Fruit fly (Drosophila melanogaster) whole organism, adult: ENCODE data around the gene CG1789.

Experiments
- CG11617 ChIP-seq: fragments of 200-800 bp; sonication (Bioruptor generic); optimal IDR thresholded peaks from 2 replicates; lab custom pipeline; 2017; ENCODE audit warnings: mild to moderate bottlenecking, missing biosample characterization, missing genetic modification reagents, missing genetic modification characterization
- CG12768 ChIP-seq: fragments of 200-800 bp; sonication (Bioruptor generic); optimal IDR thresholded peaks from 2 replicates; lab custom pipeline; 2017; ENCODE audit warnings: missing biosample characterization, missing genetic modification characterization, mild to moderate bottlenecking, moderate library complexity, missing genetic modification reagents
- CG14711 ChIP-seq: fragments of 200-800 bp; sonication (Bioruptor generic); optimal IDR thresholded peaks from 2 replicates; lab custom pipeline; 2018; ENCODE audit warnings: missing biosample characterization, mild to moderate bottlenecking, missing genetic modification characterization, moderate library complexity
- CG1620 ChIP-seq: fragments of 200-800 bp; sonication (Bioruptor generic); optimal IDR thresholded peaks from 2 replicates; lab custom pipeline; 2016; ENCODE audit warnings: missing biosample characterization, missing genetic modification characterization
- CG33017 ChIP-seq: fragments of 200-800 bp; sonication (Bioruptor generic); optimal IDR thresholded peaks from 2 replicates; lab custom pipeline; 2018; ENCODE audit warnings: missing biosample characterization, mild to moderate bottlenecking, missing genetic modification characterization, moderate library complexity
- CG5204 ChIP-seq: fragments of 200-800 bp; sonication (Bioruptor generic); optimal IDR thresholded peaks from 2 replicates; lab custom pipeline; 2016; ENCODE audit warnings: missing biosample characterization, missing genetic modification characterization
- CG7045 ChIP-seq: fragments of 200-800 bp; sonication (Bioruptor generic); optimal IDR thresholded peaks from 2 replicates; lab custom pipeline; 2017; ENCODE audit warnings: missing biosample characterization, mild to moderate bottlenecking, missing genetic modification characterization
- CG7101 ChIP-seq: fragments of 200-800 bp; sonication (Bioruptor generic); optimal IDR thresholded peaks from 2 replicates; lab custom pipeline; 2018; ENCODE audit warnings: missing biosample characterization, mild to moderate bottlenecking, missing genetic modification characterization, moderate library complexity
- Clk ChIP-seq: fragments of 200-800 bp; sonication (Bioruptor generic); optimal IDR thresholded peaks from 2 replicates; lab custom pipeline; 2017; ENCODE audit warnings: missing biosample characterization, missing genetic modification characterization
- Crg-1 ChIP-seq: fragments of 200-800 bp; sonication (Bioruptor generic); optimal IDR thresholded peaks from 2 replicates; lab custom pipeline; 2016; ENCODE audit warnings: missing biosample characterization, missing genetic modification characterization
- Hr96 ChIP-seq: fragments of 200-800 bp; sonication (Bioruptor generic); optimal IDR thresholded peaks from 2 replicates; lab custom pipeline; 2016; ENCODE audit warnings: missing biosample characterization, missing genetic modification characterization
- Mnt ChIP-seq: fragments of 200-800 bp; sonication (Bioruptor generic); optimal IDR thresholded peaks from 2 replicates; lab custom pipeline; 2016; ENCODE audit warnings: missing biosample characterization, mild to moderate bottlenecking, missing genetic modification characterization
- bab1 ChIP-seq: fragments of 200-800 bp; sonication (Bioruptor generic); optimal IDR thresholded peaks from 3 replicates; lab custom pipeline; 2019; ENCODE audit warnings: missing biosample characterization, mild to moderate bottlenecking, missing genetic modification characterization, moderate library complexity
- cic ChIP-seq: fragments of 200-800 bp; sonication (Bioruptor generic); optimal IDR thresholded peaks from 2 replicates; lab custom pipeline; 2017; ENCODE audit warnings: missing biosample characterization, mild to moderate bottlenecking, missing genetic modification characterization, moderate library complexity
- cnc ChIP-seq, 2 experiments: fragments of >200 bp; optimal IDR thresholded peaks; 2 replicates each; lab custom pipeline; 2017
- kay ChIP-seq: fragments of 200-800 bp; sonication (Bioruptor generic); peaks from one replicate; lab custom pipeline; 2016; ENCODE audit warnings: missing biosample characterization, missing genetic modification characterization, borderline replicate concordance
- ovo ChIP-seq: fragments of 200-800 bp; sonication (Bioruptor generic); optimal IDR thresholded peaks from 2 replicates; lab custom pipeline; 2016; ENCODE audit warnings: missing biosample characterization, missing genetic modification characterization
- pad ChIP-seq: fragments of 200-800 bp; sonication (Bioruptor generic); optimal IDR thresholded peaks from 3 replicates; lab custom pipeline; 2017; ENCODE audit warnings: missing biosample characterization, missing genetic modification characterization, mild to moderate bottlenecking, moderate library complexity, missing genetic modification reagents
- tj ChIP-seq: fragments of 200-800 bp; sonication (Bioruptor generic); optimal IDR thresholded peaks from 3 replicates; lab custom pipeline; 2017; ENCODE audit warnings: missing biosample characterization, mild to moderate bottlenecking, missing genetic modification characterization, moderate library complexity
- toe ChIP-seq: fragments of 200-800 bp; sonication (Bioruptor generic); optimal IDR thresholded peaks from 2 replicates; lab custom pipeline; 2016; ENCODE audit warnings: missing biosample characterization, missing genetic modification characterization

Gene CG1789

DNA sequence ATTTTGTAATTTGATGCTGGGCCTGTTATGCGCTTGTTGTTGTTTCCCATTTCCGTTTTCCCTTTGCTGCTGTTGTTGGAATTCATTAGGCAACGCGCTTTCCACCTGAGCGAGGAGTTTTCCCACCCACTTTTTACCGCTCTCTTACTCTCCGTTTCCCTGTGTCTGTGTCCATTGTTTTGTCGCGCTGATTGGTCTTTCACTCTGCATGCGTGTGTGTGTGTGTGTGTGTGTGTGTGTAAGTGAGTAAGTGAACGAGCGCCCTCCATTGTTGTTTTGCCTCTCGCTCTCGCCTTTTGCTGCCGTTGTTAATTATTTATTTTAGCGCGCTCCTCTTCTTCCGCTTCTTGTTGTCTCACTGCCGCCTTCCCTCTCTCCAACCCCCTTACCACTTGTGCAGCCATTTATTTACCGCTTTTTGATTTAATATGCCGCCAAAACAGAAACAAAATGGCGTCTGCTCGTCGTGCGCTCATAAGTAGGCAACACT lies 24.2 kb upstream of the CG1789 start:
- TF ChIP-seq cnc (optimal IDR thresholded peaks at IDR 0.05; lab: Kevin White, UChicago) (no peak), CG12768 (GFP tag; lab: Kevin White, UChicago) (no peak), CG11617 (GFP tag; lab: Kevin White, UChicago) (no peak), cic (GFP tag; lab: Kevin White, UChicago) (no peak), CG33017 (no peak), Mnt (GFP tag; lab: Kevin White, UChicago) (no peak), Hr96 (GFP tag; lab: Kevin White, UChicago) (no peak), bab1 (GFP tag; lab: Kevin White, UChicago) (no peak), CG14711 (tag; lab: Kevin White, UChicago) (no peak), kay (no peak), toe (GFP tag; lab: Kevin White, UChicago) (no peak), CG7101 (tag; lab: Kevin White, UChicago) (no peak), Crg-1 (no peak), tj (GFP tag; lab: Kevin White, UChicago) (no peak), Clk (GFP tag; lab: Kevin White, UChicago) (no peak), pad (GFP tag; lab: Kevin White, UChicago) (no peak), ovo (GFP tag; lab: Kevin White, UChicago) (no peak), CG5204 (no peak), CG1620 (GFP tag; lab: Kevin White, UChicago) (no peak)

DNA sequence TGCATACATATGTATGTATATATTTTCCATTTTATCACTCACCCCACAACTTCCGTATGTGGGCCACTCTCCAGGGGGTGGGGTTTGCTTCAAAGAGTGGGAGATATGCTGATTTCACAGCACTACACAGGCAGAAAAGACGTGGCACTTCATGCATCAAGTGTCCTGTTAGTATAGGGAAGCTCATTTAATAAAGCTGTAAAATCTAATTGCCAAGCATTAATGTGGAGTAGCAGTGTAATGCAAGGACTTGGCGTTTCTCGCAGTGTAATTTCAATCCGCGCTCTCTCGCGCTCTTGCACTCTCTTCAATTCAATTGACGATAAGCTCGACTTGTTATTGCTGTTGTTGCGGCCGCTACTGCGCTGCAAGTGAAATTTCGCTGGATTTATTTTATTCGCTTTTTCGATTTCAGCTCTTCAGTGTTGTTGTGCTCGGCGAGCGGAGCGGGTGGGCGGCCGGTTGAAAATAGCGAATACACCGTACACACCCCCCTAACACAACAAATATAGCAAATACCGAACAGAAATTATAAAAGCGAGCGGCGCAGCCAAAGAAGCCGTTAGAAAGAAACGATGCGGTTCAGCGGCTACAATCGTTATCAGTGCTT lies 11.0 kb upstream of the CG1789 start, which contains the start of gene Hexo2:
TSS of gene Hexo2 (plus strand) at position 419 of the 610 bp plus-strand sequence.
- TF ChIP-seq bab1 (GFP tag; lab: Kevin White, UChicago) (peak; percentile 98), CG11617 (GFP tag; lab: Kevin White, UChicago) (peak; percentile 71), ovo (GFP tag; lab: Kevin White, UChicago) (peak; percentile 33), CG5204 (peak; percentile 53), CG12768 (GFP tag; lab: Kevin White, UChicago) (peak; percentile 42), CG14711 (tag; lab: Kevin White, UChicago) (peak; percentile 88), cnc (optimal IDR thresholded peaks at IDR 0.05; lab: Kevin White, UChicago) (no peak), CG7101 (tag; lab: Kevin White, UChicago) (peak; percentile 89), Mnt (GFP tag; lab: Kevin White, UChicago) (peak; percentile 34), CG33017 (peak; percentile 67), tj (GFP tag; lab: Kevin White, UChicago) (peak; percentile 83), cic (GFP tag; lab: Kevin White, UChicago) (no peak), Crg-1 (peak; percentile 94), kay (no peak), Hr96 (GFP tag; lab: Kevin White, UChicago) (peak; percentile 87), Clk (GFP tag; lab: Kevin White, UChicago) (peak; percentile 36), CG1620 (GFP tag; lab: Kevin White, UChicago) (peak; percentile 96), toe (GFP tag; lab: Kevin White, UChicago) (no peak), CG7045 (GFP tag; lab: Kevin White, UChicago) (peak; percentile 38), pad (GFP tag; lab: Kevin White, UChicago) (peak; percentile 88)

DNA sequence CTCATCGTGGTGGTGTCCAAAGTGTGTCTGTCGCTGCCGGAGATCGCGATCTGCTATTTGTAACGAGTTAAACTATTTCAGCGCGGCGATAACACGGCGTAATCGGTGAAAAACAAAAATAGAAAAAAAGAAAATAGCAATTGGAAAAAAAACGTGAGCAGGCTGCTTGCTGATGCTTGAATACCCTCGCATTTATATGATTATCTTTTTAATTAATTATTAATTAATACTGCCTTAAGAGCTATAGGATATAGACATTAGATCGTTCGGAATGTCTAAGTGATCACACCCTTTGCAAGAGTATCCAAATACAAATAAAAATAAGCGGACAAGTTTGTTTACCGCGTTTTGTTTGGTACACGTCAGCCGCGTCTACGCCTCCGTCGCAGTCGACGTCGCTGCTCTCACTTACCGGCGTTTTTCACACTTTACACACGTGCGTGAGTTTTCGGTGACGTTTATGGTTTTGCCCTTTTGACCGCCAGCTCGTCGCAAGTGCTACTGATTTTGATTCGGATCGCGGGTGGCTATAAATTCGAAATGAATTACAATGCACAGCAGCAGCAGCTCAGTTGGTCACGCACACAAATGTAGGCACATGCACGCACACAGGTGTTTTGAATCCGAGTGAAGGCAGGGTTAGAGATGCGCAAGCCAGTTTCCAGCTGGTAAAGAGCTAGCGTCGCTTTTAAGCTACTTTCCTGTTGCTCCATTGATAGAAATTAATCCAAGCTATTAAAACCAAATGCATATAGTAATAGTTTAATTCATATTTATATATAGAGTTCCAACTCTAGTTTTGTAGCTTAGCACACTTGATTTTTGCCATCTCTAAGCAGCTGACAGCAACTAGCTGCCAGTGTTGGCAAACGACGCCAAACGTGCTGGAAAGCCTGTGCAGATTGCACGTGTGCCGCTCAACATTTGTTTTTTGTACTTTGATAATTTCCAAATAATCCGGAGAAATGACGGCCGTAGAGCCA lies 6.0 kb upstream of the CG1789 start, which contains the start of the genes CG2004 and CG1785:
TSS of gene CG2004 (minus strand) at position 861 of the 983 bp plus-strand sequence.
TSS of gene CG1785 (plus strand) at position 873 of the 983 bp plus-strand sequence.
- TF ChIP-seq toe (GFP tag; lab: Kevin White, UChicago) (peak; percentile 86), CG33017 (peak; percentile 64), CG14711 (tag; lab: Kevin White, UChicago) (peak; percentile 88), CG11617 (GFP tag; lab: Kevin White, UChicago) (peak; percentile 90), CG7045 (GFP tag; lab: Kevin White, UChicago) (peak; percentile 79), kay (no peak), bab1 (GFP tag; lab: Kevin White, UChicago) (peak; percentile 57), CG5204 (peak; percentile 85), CG7101 (tag; lab: Kevin White, UChicago) (peak; percentile 94), CG12768 (GFP tag; lab: Kevin White, UChicago) (peak; percentile 84), Crg-1 (peak; percentile 87), Mnt (GFP tag; lab: Kevin White, UChicago) (peak; percentile 99), Hr96 (GFP tag; lab: Kevin White, UChicago) (peak; percentile 90), pad (GFP tag; lab: Kevin White, UChicago) (peak; percentile 85), tj (GFP tag; lab: Kevin White, UChicago) (peak; percentile 78), ovo (GFP tag; lab: Kevin White, UChicago) (peak; percentile 95), cnc (optimal IDR thresholded peaks at IDR 0.05; lab: Kevin White, UChicago) (no peak), cic (GFP tag; lab: Kevin White, UChicago) (peak; percentile 31), CG1620 (GFP tag; lab: Kevin White, UChicago) (peak; percentile 97), Clk (GFP tag; lab: Kevin White, UChicago) (peak; percentile 75)

DNA sequence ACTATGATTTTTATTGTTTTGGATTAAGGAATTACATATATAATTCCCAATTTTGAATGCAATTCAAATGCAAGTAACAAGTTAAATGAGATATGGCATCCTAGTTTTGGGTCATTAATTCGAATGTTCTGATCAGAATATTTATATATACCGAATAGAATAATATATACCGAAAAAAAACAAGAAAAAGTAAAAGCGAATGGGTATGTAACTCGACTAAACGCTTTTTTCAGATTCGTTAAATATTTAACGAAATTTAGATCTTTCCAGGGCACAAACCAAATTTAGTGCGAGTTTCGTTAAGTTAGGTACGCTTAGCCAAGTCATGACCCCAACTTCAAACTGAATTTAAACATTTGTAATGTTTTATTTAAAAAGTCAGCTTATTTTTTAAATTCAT lies 1.2 kb downstream of the CG1789 start:
- TF ChIP-seq CG11617 (GFP tag; lab: Kevin White, UChicago) = no peak
